Worm (Caenorhabditis elegans): Measurements from ENCODE around the gene lys-3.

ce11 chrV:10247673-10248239, 35.6 kb downstream of the lys-3 start:
- TF ChIP-seq dao-5 (tag; optimal IDR thresholded peaks at IDR 0.05) (no peak), him-1 (tag; optimal IDR thresholded peaks at IDR 0.05) (no peak), W03F9.2 (tag; optimal IDR thresholded peaks at IDR 0.05) (no peak)

Measured in whole organism, L4/young adult.